Worm (Caenorhabditis elegans): Measurements from ENCODE around the gene ebp-2.

DNA sequence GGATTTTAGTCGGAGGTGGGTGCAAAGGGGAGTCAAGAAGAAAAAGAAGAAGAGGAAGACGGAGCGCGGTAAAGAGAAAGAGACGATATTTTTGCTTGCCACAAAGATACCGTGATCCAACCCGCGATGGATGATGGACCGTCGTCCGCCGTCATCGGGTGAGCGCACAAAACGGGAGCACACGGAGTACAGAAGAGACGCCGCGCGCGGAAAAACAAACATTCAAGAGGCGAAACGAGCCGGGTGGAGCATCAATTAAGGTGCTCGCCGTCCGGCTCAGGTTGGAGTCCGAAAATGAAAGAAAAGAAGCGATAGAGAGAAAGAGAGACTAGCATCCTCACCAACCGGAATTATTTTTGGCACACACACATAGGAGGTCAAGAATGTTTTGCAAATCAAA lies 48.7 kb upstream of the ebp-2 start:
- no peak for TF ChIP-seq elt-2 (tag; optimal IDR thresholded peaks at IDR 0.05)
- TF ChIP-seq ZK546.5 (tag; optimal IDR thresholded peaks at IDR 0.05) = no peak
- no peak for TF ChIP-seq lsy-12 (tag; optimal IDR thresholded peaks at IDR 0.05)
- TF ChIP-seq unc-39 (tag; optimal IDR thresholded peaks at IDR 0.05) = no peak
- no peak for TF ChIP-seq unc-62 (GFP tag; optimal IDR thresholded peaks at IDR 0.05)
- TF ChIP-seq pha-4 (tag; optimal IDR thresholded peaks at IDR 0.05) = no peak
- TF ChIP-seq mdl-1 (tag; optimal IDR thresholded peaks at IDR 0.05) = no peak
- TF ChIP-seq ama-1 (optimal IDR thresholded peaks at IDR 0.05) = no peak
- no peak for TF ChIP-seq jun-1 (tag; optimal IDR thresholded peaks at IDR 0.05)
- no peak for TF ChIP-seq zag-1 (tag; optimal IDR thresholded peaks at IDR 0.05)
